Fruit fly (Drosophila melanogaster) whole organism, embryonic: ENCODE results near the gene CG5355.

Source experiments
- CG10267 ChIP-seq: fragments of 200-800 bp; sonication (Bioruptor generic); optimal IDR thresholded peaks from 2 replicates; lab custom pipeline; 2018; ENCODE audit warnings: missing biosample characterization, mild to moderate bottlenecking, missing genetic modification characterization, moderate library complexity
- CG11085 ChIP-seq: fragments of 200-800 bp; sonication (Bioruptor generic); IDR thresholded peaks from 2 replicates; pipeline ENCODE4 v1.3.6; 2022; ENCODE audit warnings: missing biosample characterization, missing genetic modification characterization
- CG12391 ChIP-seq: fragments of 200-800 bp; sonication (Bioruptor generic); optimal IDR thresholded peaks from 3 replicates; lab custom pipeline; 2018; ENCODE audit warnings: missing biosample characterization, mild to moderate bottlenecking, missing genetic modification characterization, moderate library complexity
- CG13287 ChIP-seq: fragments of 200-800 bp; sonication (Bioruptor generic); IDR thresholded peaks from 2 replicates; pipeline ENCODE4 v1.3.6; 2022; ENCODE audit warnings: missing biosample characterization, missing genetic modification characterization; ENCODE audit not compliant: partially characterized antibody
- CG14050 ChIP-seq: fragments of 200-800 bp; sonication (Bioruptor generic); IDR thresholded peaks from 3 replicates; pipeline ENCODE4 v1.3.6; 2022; ENCODE audit warnings: missing biosample characterization, missing genetic modification characterization
- CG15514 ChIP-seq: fragments of 200-800 bp; sonication (Bioruptor generic); optimal IDR thresholded peaks from 3 replicates; lab custom pipeline; 2017; ENCODE audit warnings: missing biosample characterization, missing genetic modification characterization, mild to moderate bottlenecking, moderate library complexity, missing genetic modification reagents
- CG1603 ChIP-seq: fragments of 200-800 bp; sonication (Bioruptor generic); optimal IDR thresholded peaks from 2 replicates; lab custom pipeline; 2019; ENCODE audit warnings: missing biosample characterization, mild to moderate bottlenecking, missing genetic modification characterization, moderate library complexity
- CG16813 ChIP-seq: fragments of 200-800 bp; sonication (Bioruptor generic); IDR thresholded peaks from 3 replicates; pipeline ENCODE4 v1.3.6; 2022; ENCODE audit warnings: missing biosample characterization, missing genetic modification characterization; ENCODE audit not compliant: partially characterized antibody
- CG17829 ChIP-seq: fragments of 200-800 bp; optimal IDR thresholded peaks from 2 replicates; lab custom pipeline; 2019; ENCODE audit warnings: missing biosample characterization, mild to moderate bottlenecking, missing genetic modification characterization, moderate library complexity
- CG18476 ChIP-seq: fragments of 200-800 bp; sonication (Bioruptor generic); optimal IDR thresholded peaks from 2 replicates; lab custom pipeline; 2016; ENCODE audit warnings: missing biosample characterization, mild to moderate bottlenecking, missing genetic modification characterization
- CG2116 ChIP-seq: fragments of 200-800 bp; sonication (Bioruptor generic); optimal IDR thresholded peaks from 3 replicates; lab custom pipeline; 2018; ENCODE audit warnings: missing biosample characterization, mild to moderate bottlenecking, missing genetic modification characterization
- CG2712 ChIP-seq: fragments of 200-800 bp; optimal IDR thresholded peaks from 3 replicates; lab custom pipeline; 2019; ENCODE audit warnings: missing biosample characterization, mild to moderate bottlenecking, missing genetic modification characterization, moderate library complexity
- CG30020 ChIP-seq: fragments of 200-800 bp; optimal IDR thresholded peaks from 2 replicates; lab custom pipeline; 2019; ENCODE audit warnings: missing biosample characterization, mild to moderate bottlenecking, missing genetic modification characterization, moderate library complexity
- CG30403 ChIP-seq: fragments of 200-800 bp; sonication (Bioruptor generic); optimal IDR thresholded peaks from 3 replicates; lab custom pipeline; 2016; ENCODE audit warnings: missing biosample characterization, missing genetic modification characterization
- CG4707 ChIP-seq: fragments of 200-800 bp; sonication (Bioruptor generic); optimal IDR thresholded peaks from 2 replicates; lab custom pipeline; 2018; ENCODE audit warnings: missing biosample characterization, mild to moderate bottlenecking, missing genetic modification characterization, moderate library complexity
- CG6654 ChIP-seq: fragments of 200-800 bp; sonication (Bioruptor generic); optimal IDR thresholded peaks from 2 replicates; lab custom pipeline; 2017; ENCODE audit warnings: missing biosample characterization, mild to moderate bottlenecking, missing genetic modification characterization
- CG7357 ChIP-seq: fragments of 200-800 bp; sonication (Bioruptor generic); IDR thresholded peaks from 3 replicates; pipeline ENCODE4 v1.3.6; 2022; ENCODE audit warnings: missing biosample characterization, missing genetic modification characterization
- CG8290 ChIP-seq, 3 experiments: fragments of 200-800 bp; sonication (Bioruptor generic); optimal IDR thresholded peaks; 2 replicates each; lab custom pipeline; 2016 to 2019; ENCODE audit warnings: missing biosample characterization in 3 of 3, missing genetic modification characterization in 3 of 3, mild to moderate bottlenecking in 2 of 3, moderate library complexity in 1 of 3
- CoRest ChIP-seq: fragments of 200-800 bp; sonication (Bioruptor generic); optimal IDR thresholded peaks from 3 replicates; lab custom pipeline; 2018; ENCODE audit warnings: missing biosample characterization, mild to moderate bottlenecking, missing genetic modification characterization, moderate library complexity
- E2f2 ChIP-seq: fragments of 200-800 bp; sonication (Bioruptor generic); IDR thresholded peaks from 2 replicates; pipeline ENCODE4 v1.3.6; 2022; ENCODE audit warnings: missing biosample characterization, missing genetic modification characterization
- Ets97D ChIP-seq: fragments of 200-800 bp; sonication (Bioruptor generic); optimal IDR thresholded peaks from 3 replicates; lab custom pipeline; 2016; ENCODE audit warnings: missing biosample characterization, missing genetic modification characterization
- HHEX ChIP-seq: fragments of 200-800 bp; sonication (Bioruptor generic); optimal IDR thresholded peaks from 3 replicates; lab custom pipeline; 2017; ENCODE audit warnings: missing biosample characterization, mild to moderate bottlenecking, missing genetic modification characterization, missing genetic modification reagents
- Hmx ChIP-seq: fragments of 200-800 bp; sonication (Bioruptor generic); optimal IDR thresholded peaks from 2 replicates; lab custom pipeline; 2016; ENCODE audit warnings: missing biosample characterization, missing genetic modification characterization
- Scr ChIP-seq: fragments of 200-800 bp; sonication (Bioruptor generic); IDR thresholded peaks from 2 replicates; pipeline ENCODE4 v1.3.6; 2022; ENCODE audit warnings: missing biosample characterization, missing genetic modification characterization; ENCODE audit not compliant: partially characterized antibody
- Sry-δ ChIP-seq: fragments of 200-800 bp; sonication (Bioruptor generic); optimal IDR thresholded peaks from 2 replicates; lab custom pipeline; 2016; ENCODE audit warnings: missing biosample characterization, missing genetic modification characterization
- crp ChIP-seq, 2 experiments: fragments of 200-800 bp; sonication (Bioruptor generic); optimal IDR thresholded peaks; 2 replicates in 1 of 2; 3 replicates in 1 of 2; lab custom pipeline; 2017; ENCODE audit warnings: missing biosample characterization in 2 of 2, missing genetic modification characterization in 2 of 2, mild to moderate bottlenecking in 1 of 2, moderate library complexity in 1 of 2
- cwo ChIP-seq: fragments of 200-800 bp; sonication (Bioruptor generic); optimal IDR thresholded peaks from 3 replicates; lab custom pipeline; 2017; ENCODE audit warnings: missing biosample characterization, missing genetic modification characterization, mild to moderate bottlenecking, moderate library complexity, missing genetic modification reagents
- dan ChIP-seq: fragments of 200-800 bp; sonication (Bioruptor generic); IDR thresholded peaks from 2 replicates; pipeline ENCODE4 v1.3.6; 2022; ENCODE audit warnings: missing biosample characterization, missing genetic modification characterization
- esg ChIP-seq: fragments of 200-800 bp; sonication (Bioruptor generic); conservative IDR thresholded peaks from 2 replicates; pipeline ENCODE4 v1.3.6; 2022; ENCODE audit warnings: missing biosample characterization, missing genetic modification characterization
- gsb ChIP-seq: fragments of 200-800 bp; sonication (Bioruptor generic); IDR thresholded peaks from 2 replicates; pipeline ENCODE4 v1.3.6; 2022; ENCODE audit warnings: missing biosample characterization, missing genetic modification characterization
- h ChIP-seq: fragments of >200 bp; optimal IDR thresholded peaks from 2 replicates; lab custom pipeline; 2017
- hb ChIP-seq: fragments of 200-800 bp; sonication (Bioruptor generic); IDR thresholded peaks from 3 replicates; pipeline ENCODE4 v1.3.6; 2022; ENCODE audit warnings: missing biosample characterization, missing genetic modification characterization; ENCODE audit not compliant: partially characterized antibody
- hbn ChIP-seq: fragments of 200-800 bp; sonication (Bioruptor generic); IDR thresholded peaks from 2 replicates; pipeline ENCODE4 v1.3.6; 2022; ENCODE audit warnings: missing biosample characterization, missing genetic modification characterization; ENCODE audit not compliant: partially characterized antibody
- lola ChIP-seq, 3 experiments: fragments of >200 bp in 2 of 3; fragments of 200-800 bp in 1 of 3; sonication (Bioruptor generic) in 1 of 3; optimal IDR thresholded peaks; 2 replicates each; lab custom pipeline; 2017 to 2019; ENCODE audit warnings: missing biosample characterization in 3 of 3, missing genetic modification characterization in 3 of 3, mild to moderate bottlenecking in 1 of 3, moderate library complexity in 1 of 3
- mld ChIP-seq: fragments of 200-800 bp; sonication (Bioruptor generic); IDR thresholded peaks from 3 replicates; pipeline ENCODE4 v1.3.6; 2022; ENCODE audit warnings: missing biosample characterization, missing genetic modification characterization; ENCODE audit not compliant: partially characterized antibody
- nerfin-2 ChIP-seq: fragments of 200-800 bp; sonication (Bioruptor generic); IDR thresholded peaks from 2 replicates; pipeline ENCODE4 v1.3.6; 2022; ENCODE audit warnings: missing biosample characterization, missing genetic modification characterization; ENCODE audit not compliant: partially characterized antibody
- pfk ChIP-seq: fragments of 200-800 bp; sonication (Bioruptor generic); optimal IDR thresholded peaks from 2 replicates; lab custom pipeline; 2018; ENCODE audit warnings: missing biosample characterization, mild to moderate bottlenecking, missing genetic modification characterization, moderate library complexity
- ranshi ChIP-seq: fragments of 200-800 bp; sonication (Bioruptor generic); IDR thresholded peaks from 2 replicates; pipeline ENCODE4 v1.3.6; 2022; ENCODE audit warnings: missing biosample characterization, missing genetic modification characterization
- salm ChIP-seq: fragments of 200-800 bp; sonication (Bioruptor generic); optimal IDR thresholded peaks from 2 replicates; lab custom pipeline; 2018; ENCODE audit warnings: missing biosample characterization, mild to moderate bottlenecking, missing genetic modification characterization
- sug ChIP-seq: fragments of 200-800 bp; optimal IDR thresholded peaks from 2 replicates; lab custom pipeline; 2019; ENCODE audit warnings: missing biosample characterization, mild to moderate bottlenecking, missing genetic modification characterization, moderate library complexity
- trem ChIP-seq: fragments of 200-800 bp; optimal IDR thresholded peaks from 3 replicates; lab custom pipeline; 2019; ENCODE audit warnings: missing biosample characterization, mild to moderate bottlenecking, missing genetic modification characterization, moderate library complexity
- unc-4 ChIP-seq: fragments of 200-800 bp; sonication (Bioruptor generic); IDR thresholded peaks from 2 replicates; pipeline ENCODE4 v1.3.6; 2022; ENCODE audit warnings: missing biosample characterization, missing genetic modification characterization; ENCODE audit not compliant: partially characterized antibody
- vnd ChIP-seq: fragments of 200-800 bp; sonication (Bioruptor generic); IDR thresholded peaks from 3 replicates; pipeline ENCODE4 v1.3.6; 2022; ENCODE audit warnings: missing biosample characterization, missing genetic modification characterization; ENCODE audit not compliant: partially characterized antibody
- zen ChIP-seq: fragments of 200-800 bp; sonication (Bioruptor generic); optimal IDR thresholded peaks from 3 replicates; lab custom pipeline; 2018; ENCODE audit warnings: missing biosample characterization, mild to moderate bottlenecking, missing genetic modification characterization, moderate library complexity
- zen2 ChIP-seq: fragments of 200-800 bp; sonication (Bioruptor generic); IDR thresholded peaks from 3 replicates; pipeline ENCODE4 v1.3.6; 2022; ENCODE audit warnings: missing biosample characterization, missing genetic modification characterization; ENCODE audit not compliant: partially characterized antibody
- zf30C ChIP-seq: fragments of 200-800 bp; sonication (Bioruptor generic); optimal IDR thresholded peaks from 3 replicates; lab custom pipeline; 2018; ENCODE audit warnings: missing biosample characterization, mild to moderate bottlenecking, missing genetic modification characterization

CG5355 gene

DNA sequence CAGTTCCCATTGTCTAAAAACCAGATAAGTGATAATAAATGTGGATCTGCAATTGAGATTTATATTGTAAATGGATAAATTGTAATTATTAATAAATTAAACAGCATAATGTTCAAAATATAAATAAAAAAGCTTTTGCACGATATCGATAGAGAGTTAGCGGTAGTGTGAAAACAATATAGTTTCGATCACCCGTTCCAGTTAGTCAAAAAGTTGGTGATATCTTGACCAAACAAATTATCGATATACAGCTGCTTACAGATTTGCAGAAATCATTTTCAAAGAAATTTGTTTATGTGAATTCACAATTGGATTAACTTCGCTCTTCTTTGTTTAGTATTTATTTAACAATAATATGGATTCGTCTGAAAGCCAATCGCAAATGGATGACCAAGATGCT is 25.9 kb upstream of the CG5355 start, which contains the start of gene Nse4 (continued):
- TF ChIP-seq gsb (GFP tag; lab: Robert Waterston, UW) (no peak), cwo (GFP tag; lab: Kevin White, UChicago) (no peak), vnd (GFP tag; lab: Robert Waterston, UW) (peak; percentile 88), CG6654 (GFP tag; lab: Kevin White, UChicago) (no peak), CG12391 (tag; lab: Kevin White, UChicago) (peak; percentile 2), trem (tag; lab: Kevin White, UChicago) (peak; percentile 37), Hmx (GFP tag; lab: Kevin White, UChicago) (no peak), CG18476 (GFP tag; lab: Kevin White, UChicago) (no peak), dan (GFP tag; lab: Robert Waterston, UW) (no peak), h (lab: Kevin White, UChicago) (no peak), salm (tag; lab: Kevin White, UChicago) (no peak), nerfin-2 (peak; percentile 83), CG4707 (GFP tag; lab: Kevin White, UChicago) (no peak), CG16813 (peak; percentile 82), zf30C (GFP tag; lab: Kevin White, UChicago) (no peak), esg (GFP tag; lab: Robert Waterston, UW) (no peak), CG2712 (peak; percentile 23), CG8290 (GFP tag; optimal IDR thresholded peaks at IDR 0.05; lab: Kevin White, UChicago) (peak; percentile 38), CG8290 (tag; optimal IDR thresholded peaks at IDR 0.05; lab: Kevin White, UChicago) (no peak), zen (peak; percentile 15), zen2 (GFP tag; lab: Robert Waterston, UW) (peak; percentile 77), ranshi (no peak), CG14050 (no peak), Sry-δ (GFP tag; lab: Kevin White, UChicago) (peak; percentile 38), Ets97D (GFP tag; lab: Kevin White, UChicago) (peak; percentile 23), hb (peak; percentile 79; the same call in 2 of the 3 replicates), crp (GFP tag; optimal IDR thresholded peaks at IDR 0.05; lab: Kevin White, UChicago) (peak in 1 of 2 experiments; percentile 70), CG11085 (GFP tag; lab: Robert Waterston, UW) (no peak), CG17829 (tag; lab: Kevin White, UChicago) (peak; percentile 10), CG30020 (tag; lab: Kevin White, UChicago) (peak; percentile 97), unc-4 (GFP tag; lab: Robert Waterston, UW) (peak; percentile 74), CG7357 (peak; percentile 85), CG1603 (tag; lab: Kevin White, UChicago) (peak; percentile 99), lola (GFP tag; optimal IDR thresholded peaks at IDR 0.05; lab: Kevin White, UChicago) (peak in 1 of 3 experiments; percentile 32), sug (tag; lab: Kevin White, UChicago) (peak; percentile 2), hbn (GFP tag; lab: Robert Waterston, UW) (peak; percentile 68), CG10267 (tag; lab: Kevin White, UChicago) (peak; percentile 31), CG13287 (GFP tag; lab: Robert Waterston, UW) (peak; percentile 86), HHEX (GFP tag; lab: Kevin White, UChicago) (no peak), Scr (GFP tag; lab: Robert Waterston, UW) (peak; percentile 79), pfk (GFP tag; lab: Kevin White, UChicago) (peak; percentile 70), CG2116 (GFP tag; lab: Kevin White, UChicago) (peak; percentile 69), E2f2 (GFP tag; lab: Robert Waterston, UW) (peak; percentile 87), CoRest (peak; percentile 5), CG15514 (GFP tag; lab: Kevin White, UChicago) (peak; percentile 25), CG30403 (GFP tag; lab: Kevin White, UChicago) (no peak), mld (peak; percentile 80; the same call in 2 of the 3 replicates)
